Fruit fly (Drosophila melanogaster): ENCODE data around the gene Efhc1.1.

Efhc1.1 gene

DNA sequence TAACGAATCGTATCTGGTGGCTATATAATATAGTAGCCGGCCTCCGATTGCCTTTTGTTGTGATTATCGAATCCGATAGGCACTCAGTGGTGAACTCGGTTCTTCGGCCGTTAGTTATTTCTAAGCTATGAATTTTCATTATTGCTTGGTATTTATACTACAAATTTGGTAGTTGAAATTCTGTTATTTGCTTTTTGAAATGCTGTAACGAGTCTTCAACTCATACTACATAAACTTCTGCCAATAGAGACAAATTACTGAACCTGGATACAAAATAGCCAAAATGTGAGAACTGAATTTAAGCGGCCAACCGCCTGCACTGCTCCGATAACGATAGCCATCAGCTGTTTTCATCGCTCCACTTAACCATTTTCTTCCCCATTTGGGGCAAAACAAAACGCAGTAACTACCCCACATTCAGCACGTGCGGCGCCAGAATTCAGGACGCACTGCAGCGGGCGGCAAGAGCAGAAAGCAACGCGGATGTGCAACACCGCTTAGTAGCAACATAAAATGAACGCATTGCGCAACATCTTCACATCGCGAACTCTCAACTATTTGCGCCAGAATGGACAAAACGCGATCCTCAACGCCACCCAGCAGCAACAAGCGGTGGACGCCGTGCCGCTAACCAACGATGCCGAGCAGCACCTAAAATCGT lies 44.5 kb downstream of the Efhc1.1 start, which contains the start of the genes CG11679 and CG8206 (continued):
- peak; percentile 16 for TF ChIP-seq Smox (GFP tag; optimal IDR thresholded peaks at IDR 0.05)
- TF ChIP-seq Ets21C (GFP tag; optimal IDR thresholded peaks at IDR 0.05), result peak; percentile 39
- TF ChIP-seq esn (GFP tag; optimal IDR thresholded peaks at IDR 0.05), result peak; percentile 50
- TF ChIP-seq CG11762 (GFP tag; optimal IDR thresholded peaks at IDR 0.05; ENCODE audit: insufficient read depth), result no peak
- peak; percentile 57 for TF ChIP-seq Sox14 (GFP tag; optimal IDR thresholded peaks at IDR 0.05)

DNA sequence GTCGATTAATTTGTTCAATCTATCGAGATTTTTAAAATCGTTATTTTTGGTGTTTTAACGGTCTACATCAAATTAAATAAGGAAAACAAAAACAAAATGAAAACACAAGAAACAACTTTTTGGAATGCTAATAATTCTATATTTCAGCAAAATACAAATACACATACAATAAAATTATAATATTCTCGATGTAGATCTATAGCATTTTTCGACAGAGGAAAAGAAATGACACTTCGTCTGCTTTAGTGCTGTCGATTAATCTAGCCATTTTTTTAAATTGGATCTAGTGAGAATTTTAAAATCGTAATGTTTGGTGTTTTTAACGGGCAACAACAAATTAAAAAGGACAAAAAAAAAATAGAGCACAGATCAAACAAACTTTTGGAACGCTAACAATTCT lies 46.4 kb downstream of the Efhc1.1 start, which contains the start of gene Arp6:
Gene Arp6, minus strand, starts transcription at position 11 of the 400 bp plus-strand sequence.
- TF ChIP-seq CG8119 (GFP tag; IDR thresholded peaks at IDR 0.05) (no peak), Eip78C (GFP tag) (peak; percentile 2), ss (GFP tag; optimal IDR thresholded peaks at IDR 0.05) (no peak), CG10631 (GFP tag; optimal IDR thresholded peaks at IDR 0.05) (no peak), fd85E (GFP tag; optimal IDR thresholded peaks at IDR 0.05) (no peak), acj6 (GFP tag; optimal IDR thresholded peaks at IDR 0.05) (no peak), Ets21C (GFP tag; optimal IDR thresholded peaks at IDR 0.05) (no peak), Ets96B (tag; optimal IDR thresholded peaks at IDR 0.05) (no peak)

DNA sequence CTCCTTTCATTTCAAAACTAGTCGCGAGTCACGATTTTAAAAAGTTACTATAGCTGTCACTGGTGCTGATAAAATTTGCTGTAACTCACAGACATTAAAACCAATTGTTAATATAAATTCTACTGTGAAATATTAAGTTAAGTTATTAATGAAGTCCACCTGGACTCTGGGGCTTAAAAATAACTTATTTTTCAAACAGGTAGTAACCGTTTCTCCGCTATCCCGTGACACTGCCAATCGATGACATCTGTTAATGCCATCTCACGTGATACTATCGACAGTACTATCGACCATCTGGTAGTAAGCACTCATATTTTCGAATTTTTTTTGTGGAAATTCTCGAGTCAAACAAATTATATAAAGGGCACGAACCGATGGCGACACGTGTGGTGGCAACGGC lies 49.5 kb downstream of the Efhc1.1 start, which contains the start of the genes CG12379 and MagR:
Gene CG12379, minus strand, starts transcription at position 2 of the 400 bp plus-strand sequence.
Gene MagR, plus strand, starts transcription at position 276 of the 400 bp plus-strand sequence.
- TF ChIP-seq vri (GFP tag; optimal IDR thresholded peaks at IDR 0.05) (no peak), CG8119 (GFP tag; IDR thresholded peaks at IDR 0.05) (0 out of 3 replicates have a peak, but pooled peaks have one; percentile 12), Hr38 (GFP tag; optimal IDR thresholded peaks at IDR 0.05) (no peak), ss (GFP tag; optimal IDR thresholded peaks at IDR 0.05) (no peak), acj6 (GFP tag; optimal IDR thresholded peaks at IDR 0.05) (no peak), Sox15 (GFP tag; optimal IDR thresholded peaks at IDR 0.05) (peak; percentile 8), CG16779 (tag; optimal IDR thresholded peaks at IDR 0.05) (no peak), eg (GFP tag; IDR thresholded peaks at IDR 0.05) (0 out of 3 replicates have a peak, but pooled peaks have one; percentile 33), Ets96B (tag; optimal IDR thresholded peaks at IDR 0.05) (peak; percentile 41), CG34406 (GFP tag; optimal IDR thresholded peaks at IDR 0.05) (no peak), Smox (GFP tag; optimal IDR thresholded peaks at IDR 0.05) (peak; percentile 36), Hr4 (GFP tag; optimal IDR thresholded peaks at IDR 0.05) (peak; percentile 25), fd85E (GFP tag; optimal IDR thresholded peaks at IDR 0.05) (no peak), esn (GFP tag; optimal IDR thresholded peaks at IDR 0.05) (peak; percentile 66), CG8319 (GFP tag; optimal IDR thresholded peaks at IDR 0.05) (no peak), cyc (GFP tag; optimal IDR thresholded peaks at IDR 0.05) (peak; percentile 64), CG6276 (GFP tag; optimal IDR thresholded peaks at IDR 0.05) (no peak), CG32006 (GFP tag; optimal IDR thresholded peaks at IDR 0.05) (peak; percentile 29), Hr39 (GFP tag; optimal IDR thresholded peaks at IDR 0.05) (peak; percentile 66), CG9139 (GFP tag; optimal IDR thresholded peaks at IDR 0.05) (no peak), CG6808 (GFP tag; optimal IDR thresholded peaks at IDR 0.05) (no peak), Sox102F (GFP tag; optimal IDR thresholded peaks at IDR 0.05) (no peak), CG10631 (GFP tag; optimal IDR thresholded peaks at IDR 0.05) (peak; percentile 32), salr (GFP tag; optimal IDR thresholded peaks at IDR 0.05) (no peak), Lpt (GFP tag; optimal IDR thresholded peaks at IDR 0.05) (no peak), Ets21C (GFP tag; optimal IDR thresholded peaks at IDR 0.05) (peak; percentile 45), net (GFP tag; optimal IDR thresholded peaks at IDR 0.05) (no peak), CG3919 (GFP tag; optimal IDR thresholded peaks at IDR 0.05) (no peak), CG8632 (GFP tag; optimal IDR thresholded peaks at IDR 0.05) (no peak), Blimp-1 (GFP tag; optimal IDR thresholded peaks at IDR 0.05) (no peak), pdm3 (GFP tag; optimal IDR thresholded peaks at IDR 0.05) (peak; percentile 57), Sox14 (GFP tag; optimal IDR thresholded peaks at IDR 0.05) (peak; percentile 18), dsx (GFP tag; optimal IDR thresholded peaks at IDR 0.05; ENCODE audit: poor library complexity, severe bottlenecking) (no peak), CG10669 (GFP tag; optimal IDR thresholded peaks at IDR 0.05) (no peak), dac (GFP tag; optimal IDR thresholded peaks at IDR 0.05) (no peak), svp (GFP tag) (peak; percentile 84), Gug (GFP tag; IDR thresholded peaks at IDR 0.05) (peak; percentile 58), Eip93F (GFP tag; optimal IDR thresholded peaks at IDR 0.05) (no peak), lz (GFP tag; optimal IDR thresholded peaks at IDR 0.05) (peak; percentile 70), CG15336 (GFP tag; IDR thresholded peaks at IDR 0.05) (no peak), CG7368 (GFP tag; optimal IDR thresholded peaks at IDR 0.05) (no peak), CG6163 (GFP tag; IDR thresholded peaks at IDR 0.05) (no peak), topi (GFP tag; optimal IDR thresholded peaks at IDR 0.05) (peak; percentile 63)

Measured in whole organism, prepupa.